Fruit fly (Drosophila melanogaster): ENCODE data around the gene CG9689.

CG9689 gene

DNA sequence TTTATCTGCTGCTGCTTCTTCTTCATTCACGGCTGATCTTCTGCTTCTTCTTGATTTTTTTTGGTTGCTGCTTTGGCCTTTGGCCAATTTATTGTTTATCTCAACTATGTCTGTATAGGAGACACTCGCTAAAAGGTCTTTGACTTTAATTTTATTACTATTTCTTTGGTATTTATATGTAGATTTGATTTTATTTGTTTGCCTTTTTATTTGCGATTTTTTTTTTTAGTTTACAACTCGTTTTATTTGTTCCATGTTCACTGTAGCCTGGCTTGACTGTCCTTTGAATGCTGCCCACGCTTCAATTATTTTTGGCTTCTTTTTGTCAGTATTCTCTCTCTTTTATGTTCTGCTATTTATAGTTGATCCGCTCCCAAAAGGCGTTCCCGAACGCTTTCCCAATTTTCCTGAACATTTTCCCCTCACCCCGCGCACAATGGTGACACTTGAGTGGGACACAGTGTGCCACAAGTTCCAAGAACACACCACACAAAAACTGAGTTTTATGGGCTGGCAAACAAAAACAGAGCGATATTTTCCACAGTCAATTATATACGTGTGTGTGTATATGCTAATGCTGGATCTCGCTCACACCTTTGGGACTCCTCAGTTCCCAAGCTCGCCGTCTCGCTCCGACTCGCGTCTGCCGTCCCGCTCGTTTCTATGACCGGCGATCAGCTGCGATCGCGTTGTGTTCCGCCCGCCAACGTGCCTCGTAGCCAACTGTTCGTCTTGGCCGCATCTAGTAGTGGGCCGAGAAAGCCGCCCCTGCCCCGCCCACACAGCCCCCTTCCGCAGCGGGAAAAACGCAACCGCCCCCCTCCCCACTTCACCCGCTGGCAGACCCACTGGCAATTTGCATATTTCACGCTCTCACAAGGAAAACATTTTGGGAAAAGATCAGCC lies 5.6 kb upstream of the CG9689 start, which contains the start of gene CG15247 (continued):
- TF ChIP-seq NfI (GFP tag; optimal IDR thresholded peaks at IDR 0.05) (peak; percentile 78), CG5180 (GFP tag; optimal IDR thresholded peaks at IDR 0.05) (peak; percentile 33), mld (GFP tag; IDR thresholded peaks at IDR 0.05; ENCODE audit: partially characterized antibody) (no peak), Side (GFP tag; optimal IDR thresholded peaks at IDR 0.05) (peak; percentile 53), CG17568 (GFP tag; optimal IDR thresholded peaks at IDR 0.05) (peak; percentile 0), ttk (GFP tag; IDR thresholded peaks at IDR 0.05) (peak; percentile 84), pho (GFP tag; optimal IDR thresholded peaks at IDR 0.05) (peak; percentile 41), CG14441 (GFP tag; IDR thresholded peaks at IDR 0.05) (peak; percentile 82), CG15696 (tag; optimal IDR thresholded peaks at IDR 0.05) (peak; percentile 60), CG6791 (GFP tag; IDR thresholded peaks at IDR 0.05; ENCODE audit: partially characterized antibody) (no peak), HLH3B (GFP tag; IDR thresholded peaks at IDR 0.05) (peak; percentile 83), Xbp1 (GFP tag; optimal IDR thresholded peaks at IDR 0.05) (peak; percentile 77), al (GFP tag; IDR thresholded peaks at IDR 0.05) (peak; percentile 84), CG17802 (tag; optimal IDR thresholded peaks at IDR 0.05) (no peak), dm (GFP tag; optimal IDR thresholded peaks at IDR 0.05) (no peak), Doc3 (GFP tag; IDR thresholded peaks at IDR 0.05; ENCODE audit: partially characterized antibody) (no peak), CG1024 (GFP tag; IDR thresholded peaks at IDR 0.05) (peak; percentile 52; the same call in 1 of the 2 replicates), CG3407 (GFP tag; optimal IDR thresholded peaks at IDR 0.05) (peak; percentile 36), Hr78 (GFP tag; optimal IDR thresholded peaks at IDR 0.05) (peak in 1 of 2 experiments; percentile 41), CG12219 (GFP tag; optimal IDR thresholded peaks at IDR 0.05) (peak; percentile 62), zen (tag; optimal IDR thresholded peaks at IDR 0.05) (peak; percentile 40), wek (GFP tag; optimal IDR thresholded peaks at IDR 0.05) (no peak), Camta (GFP tag; optimal IDR thresholded peaks at IDR 0.05) (peak; percentile 66), ftz-f1 (GFP tag; optimal IDR thresholded peaks at IDR 0.05) (no peak), gem (tag; optimal IDR thresholded peaks at IDR 0.05) (peak; percentile 87), sr (GFP tag; IDR thresholded peaks at IDR 0.05) (peak; percentile 96), cato (GFP tag; optimal IDR thresholded peaks at IDR 0.05; ENCODE audit: borderline replicate concordance) (peak; percentile 14), CG14050 (GFP tag; IDR thresholded peaks at IDR 0.05) (peak; percentile 70), Ptx1 (GFP tag; IDR thresholded peaks at IDR 0.05) (peak; percentile 87), CG2678 (tag; optimal IDR thresholded peaks at IDR 0.05) (peak; percentile 85), zf30C (GFP tag; optimal IDR thresholded peaks at IDR 0.05) (no peak), Abd-B (GFP tag; optimal IDR thresholded peaks at IDR 0.05) (peak; percentile 60), Sry-δ (GFP tag; optimal IDR thresholded peaks at IDR 0.05) (peak; percentile 13), Dip2 (GFP tag; IDR thresholded peaks at IDR 0.05) (no peak), vfl (GFP tag; optimal IDR thresholded peaks at IDR 0.05) (peak; percentile 39), CG7357 (GFP tag; IDR thresholded peaks at IDR 0.05) (peak; percentile 48; the same call in 1 of the 3 replicates), Elba2 (GFP tag; optimal IDR thresholded peaks at IDR 0.05) (no peak), CG6272 (GFP tag; IDR thresholded peaks at IDR 0.05) (peak; percentile 55), bigmax (GFP tag; optimal IDR thresholded peaks at IDR 0.05) (no peak), Hand (GFP tag; optimal IDR thresholded peaks at IDR 0.05) (no peak), cwo (GFP tag; optimal IDR thresholded peaks at IDR 0.05) (peak; percentile 41), unc-4 (GFP tag; IDR thresholded peaks at IDR 0.05; ENCODE audit: partially characterized antibody) (no peak), CG4404 (GFP tag; IDR thresholded peaks at IDR 0.05) (peak; percentile 64), Hr3 (GFP tag; optimal IDR thresholded peaks at IDR 0.05) (peak; percentile 48), z (GFP tag; IDR thresholded peaks at IDR 0.05) (0 out of 3 replicates have a peak, but pooled peaks have one; percentile 43), CG18476 (GFP tag; optimal IDR thresholded peaks at IDR 0.05) (peak; percentile 55), Sox102F (GFP tag; optimal IDR thresholded peaks at IDR 0.05) (peak; percentile 79), CG13624 (GFP tag; optimal IDR thresholded peaks at IDR 0.05) (peak; percentile 79)
